Worm (Caenorhabditis elegans) whole organism, L4/young adult: ENCODE measurements around the gene atn-1.

Source experiments
- dao-5 ChIP-seq: sonication (generic microtip); optimal IDR thresholded peaks from 2 replicates; lab custom pipeline; 2016; ENCODE audit warnings: missing genotype, missing genetic modification characterization, moderate library complexity, missing compliant biosample characterization
- him-1 ChIP-seq: sonication (generic microtip); optimal IDR thresholded peaks from 2 replicates; lab custom pipeline; 2016; ENCODE audit warnings: missing genotype, missing genetic modification reagents, missing genetic modification characterization, missing compliant biosample characterization

- TF ChIP-seq him-1 (no peak), dao-5 (tag; lab: Kevin White, UChicago) (no peak)
Measured at ce11 chrV:12486934-12487333, 8.7 kb downstream of the atn-1 start, which contains the start of gene inx-11.
